Fruit fly (Drosophila melanogaster): ENCODE results near the gene CG14285.

Gene CG14285

DNA sequence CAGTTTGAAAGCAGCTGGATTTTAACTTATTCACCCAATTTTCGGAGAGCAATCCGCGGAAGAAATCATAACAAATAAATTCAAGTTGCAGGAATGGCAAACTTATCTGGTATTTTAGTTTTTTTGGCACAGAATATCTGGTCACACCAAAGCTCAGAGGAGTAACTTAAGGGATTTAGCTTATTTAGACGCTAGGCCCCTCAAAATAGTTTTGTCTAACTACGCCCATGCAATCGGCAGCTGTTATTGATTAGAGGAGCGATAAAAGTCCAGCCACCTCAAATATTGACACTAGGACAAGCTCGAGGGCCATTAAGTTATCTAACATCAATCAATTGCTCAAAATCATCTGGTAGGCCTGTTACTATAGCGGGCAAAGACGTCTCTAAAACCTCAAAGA, 3.9 kb downstream of the CG14285 start, which contains the start of the genes GatA and P5cr (continued):
- TF ChIP-seq gcm2 (GFP tag; optimal IDR thresholded peaks at IDR 0.05) (peak; percentile 62), lilli (GFP tag; optimal IDR thresholded peaks at IDR 0.05) (peak; percentile 97), h (optimal IDR thresholded peaks at IDR 0.05) (no peak), dan (GFP tag; IDR thresholded peaks at IDR 0.05) (no peak), NK7.1 (GFP tag; optimal IDR thresholded peaks at IDR 0.05) (peak; percentile 73), CG17385 (GFP tag; optimal IDR thresholded peaks at IDR 0.05) (peak; percentile 72), cg (GFP tag; optimal IDR thresholded peaks at IDR 0.05) (no peak), CG6689 (GFP tag; IDR thresholded peaks at IDR 0.05) (peak; percentile 65), slbo (GFP tag; IDR thresholded peaks at IDR 0.05) (peak; percentile 97), CG12942 (GFP tag; optimal IDR thresholded peaks at IDR 0.05) (peak; percentile 85), CG9609 (GFP tag; optimal IDR thresholded peaks at IDR 0.05) (peak; percentile 86), CG7357 (GFP tag; IDR thresholded peaks at IDR 0.05) (no peak), CG4424 (GFP tag; optimal IDR thresholded peaks at IDR 0.05) (peak; percentile 79), fd64A (GFP tag; optimal IDR thresholded peaks at IDR 0.05) (no peak), CG14860 (GFP tag; IDR thresholded peaks at IDR 0.05; ENCODE audit: partially characterized antibody) (no peak), ap (GFP tag; IDR thresholded peaks at IDR 0.05) (peak; percentile 59), CG6254 (GFP tag; optimal IDR thresholded peaks at IDR 0.05) (no peak), ash1 (GFP tag; optimal IDR thresholded peaks at IDR 0.05) (peak; percentile 38), CG7987 (GFP tag; optimal IDR thresholded peaks at IDR 0.05) (peak; percentile 82), D19A (tag; optimal IDR thresholded peaks at IDR 0.05) (no peak), bsh (GFP tag; optimal IDR thresholded peaks at IDR 0.05) (peak; percentile 51 to 69), CG6813 (GFP tag; optimal IDR thresholded peaks at IDR 0.05) (peak; percentile 76), Side (GFP tag; optimal IDR thresholded peaks at IDR 0.05) (peak; percentile 79), CG14014 (GFP tag; IDR thresholded peaks at IDR 0.05) (peak; percentile 90), stc (GFP tag; IDR thresholded peaks at IDR 0.05) (peak; percentile 75), Ravus (GFP tag; IDR thresholded peaks at IDR 0.05) (peak; percentile 34), ken (GFP tag; IDR thresholded peaks at IDR 0.05) (peak; percentile 86), prd (optimal IDR thresholded peaks at IDR 0.05) (no peak), prd (GFP tag; IDR thresholded peaks at IDR 0.05) (peak; percentile 84), Lhr (GFP tag; optimal IDR thresholded peaks at IDR 0.05) (no peak), sqz (GFP tag; optimal IDR thresholded peaks at IDR 0.05) (no peak), tap (tag; optimal IDR thresholded peaks at IDR 0.05) (peak; percentile 58), CkIIα-i1 (GFP tag; IDR thresholded peaks at IDR 0.05) (no peak), ase (GFP tag; IDR thresholded peaks at IDR 0.05) (peak; percentile 54; the same call in 2 of the 3 replicates), H15 (GFP tag; IDR thresholded peaks at IDR 0.05) (peak; percentile 74), CG4730 (GFP tag; IDR thresholded peaks at IDR 0.05) (peak; percentile 61), sisA (GFP tag; IDR thresholded peaks at IDR 0.05) (peak; percentile 66), zen2 (GFP tag; IDR thresholded peaks at IDR 0.05; ENCODE audit: partially characterized antibody) (no peak), CG17328 (GFP tag; IDR thresholded peaks at IDR 0.05) (peak; percentile 76), E2f2 (GFP tag; IDR thresholded peaks at IDR 0.05) (peak; percentile 61), CG12104 (GFP tag; optimal IDR thresholded peaks at IDR 0.05) (peak; percentile 3), Doc3 (GFP tag; IDR thresholded peaks at IDR 0.05; ENCODE audit: partially characterized antibody) (no peak), H2.0 (GFP tag; IDR thresholded peaks at IDR 0.05) (peak; percentile 81), tna (GFP tag; IDR thresholded peaks at IDR 0.05; ENCODE audit: partially characterized antibody) (no peak), CG1647 (GFP tag; optimal IDR thresholded peaks at IDR 0.05) (peak; percentile 82), ac (GFP tag; optimal IDR thresholded peaks at IDR 0.05) (no peak), unpg (GFP tag; optimal IDR thresholded peaks at IDR 0.05) (peak; percentile 76), slp2 (GFP tag; optimal IDR thresholded peaks at IDR 0.05) (peak; percentile 76), CG10147 (GFP tag; optimal IDR thresholded peaks at IDR 0.05) (peak; percentile 62), inv (GFP tag; IDR thresholded peaks at IDR 0.05; ENCODE audit: partially characterized antibody) (no peak), CG13894 (tag; optimal IDR thresholded peaks at IDR 0.05) (peak; percentile 87), CG10267 (tag; optimal IDR thresholded peaks at IDR 0.05) (peak; percentile 39)

All from whole organism, embryonic.